Worm (Caenorhabditis elegans) whole organism, L4/young adult: ENCODE measurements around the gene C31G12.4.

Experiments
- W03F9.2 ChIP-seq: fragments of 150-350 bp; optimal IDR thresholded peaks from 2 replicates; lab custom pipeline; 2014; ENCODE audit warnings: missing biosample characterization, missing genetic modification characterization
- him-1 ChIP-seq: sonication (generic microtip); optimal IDR thresholded peaks from 2 replicates; lab custom pipeline; 2016; ENCODE audit warnings: missing genotype, missing genetic modification reagents, missing genetic modification characterization, missing compliant biosample characterization

DNA sequence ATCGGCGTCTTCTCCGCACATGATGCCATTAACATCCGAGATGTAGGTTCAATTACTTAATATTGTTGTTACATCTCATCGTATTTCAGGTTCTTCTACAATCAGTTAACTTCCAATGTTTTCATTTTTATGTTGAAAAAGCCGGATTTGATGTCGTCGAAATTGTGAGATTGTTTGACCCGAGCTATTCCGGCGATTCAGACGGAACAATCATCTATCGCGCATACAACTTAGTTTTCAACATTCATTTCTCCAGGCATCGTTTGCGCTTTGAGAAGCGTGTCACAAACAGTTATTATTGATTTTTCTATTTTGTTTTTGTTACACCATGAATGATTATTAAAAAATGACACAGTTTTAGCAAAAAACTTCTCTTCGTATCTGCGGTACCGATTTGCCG is 50.0 kb downstream of the C31G12.4 start:
- TF ChIP-seq him-1 (tag; lab: Kevin White, UChicago), result no peak
- no peak for TF ChIP-seq W03F9.2 (tag; lab: Kevin White, UChicago)
